Worm (Caenorhabditis elegans): ENCODE data around the gene fbxa-214.

Gene fbxa-214

DNA sequence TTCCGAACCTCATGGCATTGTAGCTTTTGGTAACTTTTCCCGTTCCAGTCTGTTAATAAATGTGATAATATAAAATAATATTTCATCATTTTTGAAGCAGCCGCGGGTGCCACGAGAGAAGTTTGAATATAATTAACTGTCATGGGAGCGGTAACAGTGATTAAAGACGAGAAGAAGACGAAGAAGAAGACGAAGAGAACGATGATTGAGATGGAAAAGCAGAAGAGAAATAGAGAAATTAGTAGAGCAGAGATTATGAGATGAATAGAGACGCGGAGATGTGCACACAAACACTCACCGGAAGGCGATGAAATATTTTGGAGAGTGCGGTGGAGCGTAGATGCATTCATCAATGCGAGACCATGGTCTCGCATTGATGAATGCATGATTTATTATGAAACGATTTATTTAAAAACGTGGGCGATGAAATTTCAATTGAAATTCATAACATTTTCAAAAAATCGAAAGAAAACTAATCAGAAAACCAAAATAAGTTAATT, 16.6 kb downstream of the fbxa-214 start, which contains the start of gene seip-1 (continued):
- TF ChIP-seq ceh-44 (GFP tag; IDR thresholded peaks at IDR 0.05) (no peak), snpc-1.2 (GFP tag; IDR thresholded peaks at IDR 0.05) (no peak), zfp-2 (tag; optimal IDR thresholded peaks at IDR 0.05) (no peak), Y105C5A.15 (GFP tag; IDR thresholded peaks at IDR 0.05) (no peak), F26F4.8 (GFP tag; conservative IDR thresholded peaks at IDR 0.05) (no peak), nhr-42 (GFP tag; IDR thresholded peaks at IDR 0.05) (no peak), dmd-6 (GFP tag; IDR thresholded peaks at IDR 0.05) (no peak; the same call in 1 of the 2 replicates), F49E8.2 (tag; optimal IDR thresholded peaks at IDR 0.05; ENCODE audit: borderline replicate concordance) (no peak), unc-62 (GFP tag; optimal IDR thresholded peaks at IDR 0.05 in 1 of 2) (peak in 1 of 2 experiments; percentile 98), unc-62 (tag; optimal IDR thresholded peaks at IDR 0.05) (no peak), ZK337.2 (GFP tag; IDR thresholded peaks at IDR 0.05) (no peak), egl-27 (tag; optimal IDR thresholded peaks at IDR 0.05) (no peak), daf-16 (GFP tag; optimal IDR thresholded peaks at IDR 0.05) (no peak), daf-16 (tag; optimal IDR thresholded peaks at IDR 0.05) (no peak), snpc-4 (tag; optimal IDR thresholded peaks at IDR 0.05) (no peak), nhr-11 (tag; optimal IDR thresholded peaks at IDR 0.05) (peak; percentile 80), sdz-12 (GFP tag; optimal IDR thresholded peaks at IDR 0.05) (no peak), lir-3 (tag; optimal IDR thresholded peaks at IDR 0.05) (no peak), zip-11 (GFP tag; IDR thresholded peaks at IDR 0.05) (no peak), vab-7 (GFP tag; IDR thresholded peaks at IDR 0.05) (no peak), rbr-2 (tag; optimal IDR thresholded peaks at IDR 0.05) (peak; percentile 85), dpl-1 (GFP tag; optimal IDR thresholded peaks at IDR 0.05) (peak; percentile 78), hlh-30 (tag; optimal IDR thresholded peaks at IDR 0.05; ENCODE audit: insufficient read depth) (peak; percentile 82), ctbp-1 (GFP tag; IDR thresholded peaks at IDR 0.05) (peak; percentile 71), zfp-3 (GFP tag; conservative IDR thresholded peaks at IDR 0.05) (no peak), ceh-28 (tag; optimal IDR thresholded peaks at IDR 0.05) (no peak), hlh-11 (tag; optimal IDR thresholded peaks at IDR 0.05) (peak; percentile 81), daf-19 (GFP tag; conservative IDR thresholded peaks at IDR 0.05) (no peak), daf-12 (tag; optimal IDR thresholded peaks at IDR 0.05) (no peak), attf-4 (tag; optimal IDR thresholded peaks at IDR 0.05) (no peak), lin-38 (GFP tag; IDR thresholded peaks at IDR 0.05) (peak; percentile 96), nhr-6 (tag; optimal IDR thresholded peaks at IDR 0.05) (peak; percentile 71), D1046.2 (GFP tag; IDR thresholded peaks at IDR 0.05) (no peak), zip-2 (tag; optimal IDR thresholded peaks at IDR 0.05) (peak; percentile 16), nhr-102 (tag; optimal IDR thresholded peaks at IDR 0.05) (peak; percentile 44), ZK546.5 (tag; optimal IDR thresholded peaks at IDR 0.05) (no peak), R02D3.7 (tag; optimal IDR thresholded peaks at IDR 0.05) (no peak), ztf-7 (tag; optimal IDR thresholded peaks at IDR 0.05) (no peak), mxl-2 (GFP tag; conservative IDR thresholded peaks at IDR 0.05) (no peak), nhr-237 (tag; optimal IDR thresholded peaks at IDR 0.05) (no peak), lin-15B (tag; optimal IDR thresholded peaks at IDR 0.05) (no peak), madf-9 (GFP tag; conservative IDR thresholded peaks at IDR 0.05) (no peak), hif-1 (tag; optimal IDR thresholded peaks at IDR 0.05) (peak in 1 of 2 experiments; percentile 66), unc-39 (tag; optimal IDR thresholded peaks at IDR 0.05) (no peak), unc-130 (GFP tag; optimal IDR thresholded peaks at IDR 0.05) (peak; percentile 14), mdt-29 (GFP tag; IDR thresholded peaks at IDR 0.05) (no peak), spr-1 (tag; optimal IDR thresholded peaks at IDR 0.05) (no peak), zag-1 (tag; optimal IDR thresholded peaks at IDR 0.05) (no peak), Y5F2A.4 (GFP tag; optimal IDR thresholded peaks at IDR 0.05) (no peak), saeg-2 (GFP tag; IDR thresholded peaks at IDR 0.05) (no peak), F10B5.3 (tag; optimal IDR thresholded peaks at IDR 0.05) (no peak), gei-8 (GFP tag; optimal IDR thresholded peaks at IDR 0.05) (no peak), egl-43 (GFP tag; IDR thresholded peaks at IDR 0.05) (no peak)

All from whole organism, L4 larva.